Fruit fly (Drosophila melanogaster): Measurements from ENCODE around the gene tadr.

- TF ChIP-seq tj (GFP tag; optimal IDR thresholded peaks at IDR 0.05) (no peak), Mnt (GFP tag; optimal IDR thresholded peaks at IDR 0.05) (no peak), cnc (optimal IDR thresholded peaks at IDR 0.05) (no peak), pad (GFP tag; optimal IDR thresholded peaks at IDR 0.05) (no peak), ovo (GFP tag; optimal IDR thresholded peaks at IDR 0.05) (no peak), CG14711 (tag; optimal IDR thresholded peaks at IDR 0.05) (no peak), CG1620 (GFP tag; optimal IDR thresholded peaks at IDR 0.05) (no peak), Hr96 (GFP tag; optimal IDR thresholded peaks at IDR 0.05) (no peak)
Observed at dm6 chr2L:21111849-21112248, 36.6 kb downstream of the tadr start.

All from whole organism, adult.